Worm (Caenorhabditis elegans) whole organism, L1 larva: Measurements from ENCODE around the gene K08D8.2.

Source experiments
- C04F5.9 ChIP-seq: sonication (generic microtip); optimal IDR thresholded peaks from 2 replicates; lab custom pipeline; 2016; ENCODE audit warnings: missing genetic modification characterization, missing compliant biosample characterization
- dpl-1 ChIP-seq, 3 experiments: fragments of 150-350 bp in 2 of 3; sonication (generic microtip) in 1 of 3; optimal IDR thresholded peaks; 2 replicates each; lab custom pipeline; 2014 to 2017; ENCODE audit warnings: missing biosample characterization in 3 of 3, missing genetic modification characterization in 3 of 3, missing genetic modification reagents in 3 of 3
- fkh-8 ChIP-seq: sonication (generic microtip); optimal IDR thresholded peaks from 2 replicates; lab custom pipeline; 2016; ENCODE audit warnings: mild to moderate bottlenecking, missing genetic modification characterization, missing compliant biosample characterization
- lin-15B ChIP-seq: fragments of 150-350 bp; sonication (generic microtip); optimal IDR thresholded peaks from 3 replicates; lab custom pipeline; 2014; ENCODE audit warnings: missing biosample characterization, missing genetic modification characterization
- nhr-84 ChIP-seq: sonication (generic microtip); optimal IDR thresholded peaks from 2 replicates; lab custom pipeline; 2017; ENCODE audit warnings: missing biosample characterization, missing genetic modification characterization
- unc-62 ChIP-seq: fragments of 150-350 bp; optimal IDR thresholded peaks from 2 replicates; lab custom pipeline; 2014; ENCODE audit warnings: missing biosample characterization, missing genetic modification reagents, missing genetic modification characterization

DNA sequence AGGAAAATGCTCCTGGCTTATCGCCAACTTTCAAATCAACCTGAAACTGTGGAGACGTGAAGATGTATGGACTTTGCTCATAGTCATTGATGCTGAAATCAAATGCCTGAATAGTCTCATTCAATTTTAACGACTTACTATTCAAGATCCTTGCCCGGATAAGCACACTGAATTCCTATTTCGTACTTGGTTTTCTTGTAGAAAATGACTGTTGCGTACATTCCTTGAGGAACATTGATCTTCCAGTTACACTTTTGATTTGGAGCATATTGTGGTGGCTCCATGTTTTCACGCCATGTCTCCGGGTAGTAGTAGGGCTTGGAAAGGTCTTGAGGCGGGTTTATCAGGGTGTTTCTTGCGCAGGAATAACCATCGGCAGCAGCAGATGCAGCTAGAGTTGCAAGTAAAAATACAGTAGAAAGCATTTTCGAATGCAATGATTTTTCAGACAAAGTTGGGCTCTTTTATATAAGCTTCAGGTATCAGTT is 11.7 kb downstream of the K08D8.2 start, which contains the start of gene irg-6:
- no peak for TF ChIP-seq fkh-8 (tag; lab: Kevin White, UChicago)
- no peak for TF ChIP-seq nhr-84 (tag; lab: Kevin White, UChicago)
- no peak for TF ChIP-seq lin-15B
- no peak for TF ChIP-seq C04F5.9
- no peak for TF ChIP-seq dpl-1 (GFP tag; optimal IDR thresholded peaks at IDR 0.05; lab: Kevin White, UChicago)
- no peak for TF ChIP-seq unc-62
